Fruit fly (Drosophila melanogaster) whole organism, prepupa: ENCODE measurements around the gene CG15563.

ENCODE experiments used
- CG16779 ChIP-seq: fragments of 200-800 bp; sonication (Bioruptor generic); optimal IDR thresholded peaks from 3 replicates; lab custom pipeline; 2017; ENCODE audit warnings: missing biosample characterization, mild to moderate bottlenecking, missing genetic modification characterization
- CG6854 ChIP-seq: fragments of 200-800 bp; sonication (Bioruptor generic); optimal IDR thresholded peaks from 2 replicates; lab custom pipeline; 2017; ENCODE audit warnings: missing biosample characterization, mild to moderate bottlenecking, missing genetic modification characterization
- Ets21C ChIP-seq: fragments of 200-800 bp; sonication (Bioruptor generic); optimal IDR thresholded peaks from 3 replicates; lab custom pipeline; 2016; ENCODE audit warnings: missing biosample characterization, missing genetic modification characterization
- Sox102F ChIP-seq: fragments of 200-800 bp; sonication (Bioruptor generic); optimal IDR thresholded peaks from 2 replicates; lab custom pipeline; 2016; ENCODE audit warnings: missing biosample characterization, mild to moderate bottlenecking, missing genetic modification characterization
- dsx ChIP-seq: fragments of 200-800 bp; optimal IDR thresholded peaks from 3 replicates; lab custom pipeline; 2019; ENCODE audit warnings: missing biosample characterization, mild to moderate bottlenecking, missing genetic modification characterization, moderate library complexity; ENCODE audit not compliant: poor library complexity, severe bottlenecking
- esn ChIP-seq: fragments of 200-800 bp; sonication (Bioruptor generic); optimal IDR thresholded peaks from 2 replicates; lab custom pipeline; 2016; ENCODE audit warnings: missing biosample characterization, mild to moderate bottlenecking, missing genetic modification characterization, moderate library complexity
- topi ChIP-seq: fragments of 200-800 bp; sonication (Bioruptor generic); optimal IDR thresholded peaks from 3 replicates; lab custom pipeline; 2016; ENCODE audit warnings: missing biosample characterization, missing genetic modification characterization

DNA sequence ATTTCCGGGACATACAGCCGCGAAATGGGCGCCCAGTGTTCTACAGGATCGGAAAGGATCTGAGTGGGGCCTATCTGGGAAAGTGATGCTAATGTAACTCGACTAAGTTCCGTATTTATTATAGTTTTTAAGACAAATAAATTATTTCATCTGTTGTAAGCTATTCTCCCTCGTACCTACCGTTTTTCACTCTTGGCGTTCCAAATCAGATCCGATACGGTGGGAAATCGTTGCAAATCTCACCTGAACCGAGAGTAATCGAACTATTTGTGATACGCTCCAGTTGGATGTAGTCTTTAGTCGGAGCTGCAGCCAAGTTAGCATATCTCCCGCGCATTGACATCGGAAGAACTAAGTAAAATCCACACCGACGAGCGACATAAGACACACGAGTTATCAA lies 27.8 kb upstream of the CG15563 start, which contains the start of gene CAH16:
- TF ChIP-seq Sox102F (GFP tag; lab: Kevin White, UChicago): no peak
- no peak for TF ChIP-seq Ets21C (GFP tag; lab: Kevin White, UChicago)
- TF ChIP-seq CG6854 (GFP tag; lab: Kevin White, UChicago): no peak
- no peak for TF ChIP-seq CG16779
- no peak for TF ChIP-seq esn (GFP tag; lab: Kevin White, UChicago)
- TF ChIP-seq topi: no peak
- no peak for TF ChIP-seq dsx
